Worm (Caenorhabditis elegans): Measurements from ENCODE around the gene nhr-209.

Gene nhr-209

DNA sequence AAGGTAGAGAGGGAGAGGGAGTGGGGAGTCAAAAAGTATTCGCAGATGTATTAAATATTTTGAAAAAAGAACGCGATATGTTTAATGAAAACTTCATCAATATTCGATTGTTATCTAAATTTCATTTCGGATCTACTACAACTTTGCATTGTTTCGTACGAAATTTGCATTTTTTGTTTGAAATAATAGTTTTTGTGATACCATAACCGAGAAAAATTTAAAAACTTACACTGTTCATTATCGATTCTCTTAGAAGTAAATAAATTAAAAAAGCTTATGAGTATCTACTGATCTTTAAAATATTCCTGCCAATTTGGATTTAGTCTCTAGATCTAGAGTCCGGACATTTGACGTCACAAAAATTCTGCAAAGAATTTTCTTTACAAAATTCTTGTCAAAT, 17.7 kb upstream of the nhr-209 start, which contains the start of gene R07B7.9:
TSS of gene R07B7.9 (minus strand) at position 101 of the 400 bp plus-strand sequence.
- TF ChIP-seq K09A11.1 (tag; optimal IDR thresholded peaks at IDR 0.05; ENCODE audit: insufficient read depth) (no peak), tbx-2 (tag; optimal IDR thresholded peaks at IDR 0.05) (no peak), lim-6 (tag; optimal IDR thresholded peaks at IDR 0.05) (no peak), ceh-6 (GFP tag; optimal IDR thresholded peaks at IDR 0.05) (no peak), pax-1 (tag; optimal IDR thresholded peaks at IDR 0.05) (no peak), T23F11.4 (GFP tag; optimal IDR thresholded peaks at IDR 0.05) (no peak), pat-9 (tag; optimal IDR thresholded peaks at IDR 0.05) (no peak), pqm-1 (tag; optimal IDR thresholded peaks at IDR 0.05) (no peak), pros-1 (tag; optimal IDR thresholded peaks at IDR 0.05) (no peak), nhr-232 (tag; optimal IDR thresholded peaks at IDR 0.05) (no peak), unc-42 (tag; optimal IDR thresholded peaks at IDR 0.05) (no peak), ceh-48 (tag; optimal IDR thresholded peaks at IDR 0.05) (no peak)

DNA sequence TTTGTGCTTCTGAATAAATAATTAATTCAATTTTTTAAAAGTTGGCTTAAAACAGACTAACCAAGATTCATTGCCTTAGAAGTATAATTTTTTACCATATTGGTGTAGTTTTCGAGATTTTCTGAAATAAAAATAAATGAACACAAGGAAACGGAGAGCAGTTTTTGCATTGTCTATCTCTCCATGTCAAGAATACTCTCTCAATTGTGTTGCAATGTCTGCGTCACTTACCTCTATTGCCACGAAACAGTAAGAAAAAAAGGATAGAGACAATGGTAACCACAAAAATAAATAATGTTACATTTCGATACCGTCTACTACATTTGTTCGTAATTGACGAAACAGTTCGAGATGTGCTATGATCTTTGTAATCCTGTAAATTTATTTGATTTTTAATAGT, 15.0 kb upstream of the nhr-209 start, which contains the start of gene R07B7.10:
TSS of gene R07B7.10 (plus strand) at position 285 of the 400 bp plus-strand sequence.
- no peak for TF ChIP-seq ceh-6 (GFP tag; optimal IDR thresholded peaks at IDR 0.05)
- TF ChIP-seq K02D7.2 (tag; optimal IDR thresholded peaks at IDR 0.05) = no peak
- TF ChIP-seq lim-6 (tag; optimal IDR thresholded peaks at IDR 0.05) = no peak
- TF ChIP-seq hlh-30 (tag; optimal IDR thresholded peaks at IDR 0.05; ENCODE audit: insufficient read depth) = no peak
- TF ChIP-seq zip-5 (tag; optimal IDR thresholded peaks at IDR 0.05) = no peak
- no peak for TF ChIP-seq pha-4 (tag; optimal IDR thresholded peaks at IDR 0.05)
- no peak for TF ChIP-seq ama-1 (optimal IDR thresholded peaks at IDR 0.05)
- TF ChIP-seq C38D4.7 (GFP tag; optimal IDR thresholded peaks at IDR 0.05) = no peak
- TF ChIP-seq C08G9.2 (tag; optimal IDR thresholded peaks at IDR 0.05) = no peak
- no peak for TF ChIP-seq pag-3 (tag; optimal IDR thresholded peaks at IDR 0.05; ENCODE audit: borderline replicate concordance)
- TF ChIP-seq sox-2 (GFP tag; IDR thresholded peaks at IDR 0.05) = no peak

DNA sequence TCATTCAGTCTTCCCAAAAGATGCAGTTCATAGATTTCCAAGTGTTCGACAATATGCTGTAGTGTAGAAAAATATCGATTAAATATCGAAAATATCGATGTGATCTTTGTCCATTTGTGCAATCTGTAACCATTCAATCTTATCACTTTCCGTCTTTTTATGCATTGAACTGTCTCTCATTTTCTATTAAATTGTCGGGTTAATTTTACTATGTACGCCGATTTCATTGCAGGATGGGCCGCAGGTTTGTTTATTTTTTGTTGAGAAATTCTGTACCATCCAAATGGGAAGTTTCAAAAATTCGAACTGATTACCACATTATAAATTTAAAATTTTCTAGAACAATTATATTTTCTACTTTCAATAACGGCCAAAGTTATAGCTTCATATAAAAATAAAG, 13.7 kb upstream of the nhr-209 start, which contains the start of gene R07B7.8:
TSS of gene R07B7.8 (minus strand) at position 101 of the 400 bp plus-strand sequence.
- TF ChIP-seq ceh-2 (tag; optimal IDR thresholded peaks at IDR 0.05) = no peak
- TF ChIP-seq unc-3 (GFP tag; conservative IDR thresholded peaks at IDR 0.05) = no peak
- no peak for TF ChIP-seq unc-3 (tag; optimal IDR thresholded peaks at IDR 0.05)
- no peak for TF ChIP-seq ref-2 (tag; optimal IDR thresholded peaks at IDR 0.05)
- no peak for TF ChIP-seq T23F11.4 (GFP tag; optimal IDR thresholded peaks at IDR 0.05)
- TF ChIP-seq ceh-18 (tag; optimal IDR thresholded peaks at IDR 0.05) = no peak
- no peak for TF ChIP-seq K02D7.2 (tag; optimal IDR thresholded peaks at IDR 0.05)
- TF ChIP-seq nfya-1 (tag; optimal IDR thresholded peaks at IDR 0.05) = no peak
- TF ChIP-seq hlh-30 (tag; optimal IDR thresholded peaks at IDR 0.05; ENCODE audit: insufficient read depth) = no peak
- TF ChIP-seq ceh-14 (tag; optimal IDR thresholded peaks at IDR 0.05) = no peak

DNA sequence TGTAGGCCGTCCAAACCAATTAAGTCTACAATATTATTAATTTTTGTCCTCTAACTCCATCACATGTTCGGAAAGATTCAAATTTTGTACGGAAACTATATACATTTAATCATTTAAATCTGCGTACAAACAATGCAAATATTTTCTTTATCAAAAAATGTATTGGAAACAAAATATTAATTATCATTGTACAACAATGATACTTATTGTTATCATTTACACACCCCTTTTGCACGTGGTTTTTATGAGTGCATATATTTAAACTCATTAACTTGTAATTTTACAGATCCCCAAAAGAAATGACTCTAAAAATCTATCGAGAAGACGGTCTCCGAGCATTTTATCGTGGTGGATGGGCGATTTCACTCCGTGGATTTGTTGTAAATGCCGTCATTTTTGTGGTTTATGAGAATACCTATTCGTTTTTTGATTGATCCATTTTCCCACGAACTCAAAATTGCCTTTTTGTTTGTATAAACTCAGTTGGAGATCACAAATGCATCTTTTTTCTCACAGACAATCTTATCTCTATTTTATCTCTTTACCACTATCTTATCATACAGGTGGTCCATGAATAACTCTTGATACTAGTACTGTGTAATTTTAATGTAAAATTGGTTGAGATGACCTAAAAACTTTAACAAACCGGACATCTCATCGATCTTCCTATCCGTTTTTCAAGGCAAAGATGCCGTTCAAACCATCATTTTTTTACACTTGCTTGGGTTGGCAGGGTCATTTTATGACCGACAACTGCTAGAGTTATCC, 11.9 kb upstream of the nhr-209 start:
- TF ChIP-seq ref-2 (tag; optimal IDR thresholded peaks at IDR 0.05) = no peak
- peak; percentile 90 for TF ChIP-seq elt-2 (tag; optimal IDR thresholded peaks at IDR 0.05)
- no peak for TF ChIP-seq dmd-4 (tag; optimal IDR thresholded peaks at IDR 0.05; ENCODE audit: borderline replicate concordance)

DNA sequence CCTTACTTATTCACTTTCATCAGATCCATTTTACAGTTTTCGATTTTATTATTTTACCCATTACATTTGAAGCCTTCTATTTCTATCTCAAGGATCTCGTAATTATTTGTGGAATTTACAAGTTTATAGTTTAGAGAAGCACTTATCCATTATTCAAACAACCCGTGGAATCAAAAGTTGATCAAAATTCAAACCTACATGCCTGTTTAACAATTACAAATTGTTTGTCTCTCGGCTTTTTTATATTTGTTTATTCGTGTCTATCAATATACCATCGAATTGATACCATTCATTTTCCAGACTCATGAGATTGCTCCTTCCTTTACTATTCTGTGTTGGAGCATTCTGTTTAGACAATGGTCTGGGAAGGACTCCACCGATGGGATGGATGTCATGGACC, 11.0 kb upstream of the nhr-209 start, which contains the start of gene gana-1:
TSS of gene gana-1 (plus strand) at position 301 of the 400 bp plus-strand sequence.
- TF ChIP-seq ceh-30 (tag; optimal IDR thresholded peaks at IDR 0.05) (no peak), sdc-2 (tag; optimal IDR thresholded peaks at IDR 0.05) (no peak), C38D4.7 (GFP tag; optimal IDR thresholded peaks at IDR 0.05) (no peak), hlh-8 (tag; optimal IDR thresholded peaks at IDR 0.05) (no peak), hlh-13 (GFP tag; optimal IDR thresholded peaks at IDR 0.05) (no peak), ceh-45 (GFP tag; IDR thresholded peaks at IDR 0.05) (no peak), lin-11 (tag; optimal IDR thresholded peaks at IDR 0.05) (no peak), syd-9 (tag; optimal IDR thresholded peaks at IDR 0.05) (no peak), K02D7.2 (tag; optimal IDR thresholded peaks at IDR 0.05) (no peak), ceh-14 (tag; optimal IDR thresholded peaks at IDR 0.05) (no peak), pha-4 (tag; optimal IDR thresholded peaks at IDR 0.05) (no peak), sox-2 (GFP tag; IDR thresholded peaks at IDR 0.05) (no peak)

Data from whole organism, late embryonic.